Fruit fly (Drosophila melanogaster) whole organism, embryonic: ENCODE data around the gene CG4955.

Source experiments
- CG11247 ChIP-seq: fragments of 200-800 bp; sonication (Bioruptor generic); IDR thresholded peaks from 2 replicates; pipeline ENCODE4 v1.3.6; 2022; ENCODE audit warnings: missing biosample characterization, missing genetic modification characterization
- CG11560 ChIP-seq: fragments of 200-800 bp; sonication (Bioruptor generic); IDR thresholded peaks from 3 replicates; pipeline ENCODE4 v1.3.6; 2022; ENCODE audit warnings: missing biosample characterization, missing genetic modification characterization
- CG11696 ChIP-seq: fragments of 200-800 bp; sonication (Bioruptor generic); IDR thresholded peaks from 2 replicates; pipeline ENCODE4 v1.3.6; 2022; ENCODE audit warnings: missing biosample characterization, missing genetic modification characterization
- CG11723 ChIP-seq: fragments of 200-800 bp; sonication (Bioruptor generic); optimal IDR thresholded peaks from 2 replicates; lab custom pipeline; 2017; ENCODE audit warnings: missing biosample characterization, mild to moderate bottlenecking, missing genetic modification characterization
- CG12071 ChIP-seq: fragments of 200-800 bp; sonication (Bioruptor generic); optimal IDR thresholded peaks from 3 replicates; lab custom pipeline; 2018; ENCODE audit warnings: missing biosample characterization, mild to moderate bottlenecking, missing genetic modification characterization
- CG1233 ChIP-seq: fragments of 200-800 bp; sonication (Bioruptor generic); optimal IDR thresholded peaks from 4 replicates; lab custom pipeline; 2018; ENCODE audit warnings: missing biosample characterization, mild to moderate bottlenecking, missing genetic modification characterization
- CG13287 ChIP-seq: fragments of 200-800 bp; sonication (Bioruptor generic); IDR thresholded peaks from 2 replicates; pipeline ENCODE4 v1.3.6; 2022; ENCODE audit warnings: missing biosample characterization, missing genetic modification characterization; ENCODE audit not compliant: partially characterized antibody
- CG13296 ChIP-seq: fragments of 200-800 bp; sonication (Bioruptor generic); optimal IDR thresholded peaks from 3 replicates; lab custom pipeline; 2018; ENCODE audit warnings: missing biosample characterization, mild to moderate bottlenecking, missing genetic modification characterization
- CG15011 ChIP-seq: fragments of 200-800 bp; sonication (Bioruptor generic); optimal IDR thresholded peaks from 3 replicates; lab custom pipeline; 2018; ENCODE audit warnings: missing biosample characterization, mild to moderate bottlenecking, missing genetic modification characterization
- CG16863 ChIP-seq: fragments of 200-800 bp; sonication (Bioruptor generic); optimal IDR thresholded peaks from 3 replicates; lab custom pipeline; 2016; ENCODE audit warnings: missing biosample characterization, missing genetic modification characterization
- CG1792 ChIP-seq: fragments of 200-800 bp; sonication (Bioruptor generic); optimal IDR thresholded peaks from 2 replicates; lab custom pipeline; 2016; ENCODE audit warnings: missing biosample characterization, missing genetic modification characterization
- CG2202 ChIP-seq: fragments of 200-800 bp; sonication (Bioruptor generic); optimal IDR thresholded peaks from 2 replicates; lab custom pipeline; 2018; ENCODE audit warnings: missing biosample characterization, mild to moderate bottlenecking, missing genetic modification characterization
- CG31224 ChIP-seq: fragments of 200-800 bp; sonication (Bioruptor generic); IDR thresholded peaks from 2 replicates; pipeline ENCODE4 v1.3.6; 2022; ENCODE audit warnings: missing biosample characterization, missing genetic modification characterization
- CG33557 ChIP-seq: fragments of 200-800 bp; sonication (Bioruptor generic); optimal IDR thresholded peaks from 2 replicates; lab custom pipeline; 2019; ENCODE audit warnings: missing biosample characterization, mild to moderate bottlenecking, missing genetic modification characterization, moderate library complexity
- CG34224 ChIP-seq: fragments of 200-800 bp; sonication (Bioruptor generic); IDR thresholded peaks from 3 replicates; pipeline ENCODE4 v1.3.6; 2022; ENCODE audit warnings: missing biosample characterization, missing genetic modification characterization; ENCODE audit not compliant: partially characterized antibody
- CG8765 ChIP-seq: fragments of 200-800 bp; sonication (Bioruptor generic); IDR thresholded peaks from 2 replicates; pipeline ENCODE4 v1.3.6; 2022; ENCODE audit warnings: missing biosample characterization, missing genetic modification characterization
- CG8924 ChIP-seq: fragments of 200-800 bp; optimal IDR thresholded peaks from 3 replicates; lab custom pipeline; 2019; ENCODE audit warnings: missing biosample characterization, mild to moderate bottlenecking, missing genetic modification characterization, moderate library complexity
- CG9609 ChIP-seq: fragments of 200-800 bp; sonication (Bioruptor generic); optimal IDR thresholded peaks from 3 replicates; lab custom pipeline; 2016; ENCODE audit warnings: missing biosample characterization, missing genetic modification characterization
- CoRest ChIP-seq: fragments of 200-800 bp; sonication (Bioruptor generic); optimal IDR thresholded peaks from 3 replicates; lab custom pipeline; 2018; ENCODE audit warnings: missing biosample characterization, mild to moderate bottlenecking, missing genetic modification characterization, moderate library complexity
- Dip3 ChIP-seq: fragments of 200-800 bp; sonication (Bioruptor generic); optimal IDR thresholded peaks from 3 replicates; lab custom pipeline; 2016; ENCODE audit warnings: missing biosample characterization, missing genetic modification characterization
- Eip74EF ChIP-seq, 2 experiments: fragments of 200-800 bp in 1 of 2; fragments of >200 bp in 1 of 2; sonication (Bioruptor generic) in 1 of 2; optimal IDR thresholded peaks; 2 replicates each; lab custom pipeline; 2017 to 2019; ENCODE audit warnings: missing biosample characterization in 2 of 2, missing genetic modification characterization in 2 of 2, mild to moderate bottlenecking in 1 of 2, moderate library complexity in 1 of 2
- HLH3B ChIP-seq: fragments of 200-800 bp; sonication (Bioruptor generic); IDR thresholded peaks from 2 replicates; pipeline ENCODE4 v1.3.6; 2022; ENCODE audit warnings: missing biosample characterization, missing genetic modification characterization
- Hr3 ChIP-seq: fragments of 200-800 bp; sonication (Bioruptor generic); optimal IDR thresholded peaks from 3 replicates; lab custom pipeline; 2016; ENCODE audit warnings: missing biosample characterization, missing genetic modification characterization
- Myb ChIP-seq: fragments of 200-800 bp; sonication (Bioruptor generic); optimal IDR thresholded peaks from 2 replicates; lab custom pipeline; 2016; ENCODE audit warnings: missing biosample characterization, missing genetic modification characterization
- NC2β ChIP-seq: fragments of 200-800 bp; sonication (Bioruptor generic); optimal IDR thresholded peaks from 2 replicates; lab custom pipeline; 2016; ENCODE audit warnings: missing biosample characterization, missing genetic modification characterization
- NfI ChIP-seq: fragments of 200-800 bp; sonication (Bioruptor generic); optimal IDR thresholded peaks from 3 replicates; lab custom pipeline; 2018; ENCODE audit warnings: missing biosample characterization, mild to moderate bottlenecking, missing genetic modification characterization, moderate library complexity
- Six4 ChIP-seq: fragments of 200-800 bp; sonication (Bioruptor generic); optimal IDR thresholded peaks from 2 replicates; lab custom pipeline; 2016; ENCODE audit warnings: missing biosample characterization, missing genetic modification characterization
- Taf1 ChIP-seq: fragments of 200-800 bp; sonication (Bioruptor generic); IDR thresholded peaks from 2 replicates; pipeline ENCODE4 v1.3.6; 2022; ENCODE audit warnings: missing biosample characterization, missing genetic modification characterization
- YL-1 ChIP-seq: fragments of 200-800 bp; sonication (Bioruptor generic); optimal IDR thresholded peaks from 3 replicates; lab custom pipeline; 2017; ENCODE audit warnings: missing biosample characterization, mild to moderate bottlenecking, missing genetic modification characterization
- amos ChIP-seq: fragments of 200-800 bp; sonication (Bioruptor generic); IDR thresholded peaks from 2 replicates; pipeline ENCODE4 v1.3.6; 2022; ENCODE audit warnings: missing biosample characterization, missing genetic modification characterization; ENCODE audit not compliant: partially characterized antibody
- bcd ChIP-seq: fragments of 200-800 bp; sonication (Bioruptor generic); optimal IDR thresholded peaks from 2 replicates; lab custom pipeline; 2017; ENCODE audit warnings: missing biosample characterization, mild to moderate bottlenecking, missing genetic modification characterization
- bigmax ChIP-seq: fragments of 200-800 bp; sonication (Bioruptor generic); optimal IDR thresholded peaks from 2 replicates; lab custom pipeline; 2018; ENCODE audit warnings: missing biosample characterization, mild to moderate bottlenecking, missing genetic modification characterization
- caup ChIP-seq: fragments of 200-800 bp; sonication (Bioruptor generic); optimal IDR thresholded peaks from 3 replicates; lab custom pipeline; 2017; ENCODE audit warnings: missing biosample characterization, mild to moderate bottlenecking, missing genetic modification characterization, moderate library complexity; ENCODE audit not compliant: severe bottlenecking
- cg ChIP-seq: fragments of 200-800 bp; sonication (Bioruptor generic); optimal IDR thresholded peaks from 3 replicates; lab custom pipeline; 2019; ENCODE audit warnings: missing biosample characterization, mild to moderate bottlenecking, missing genetic modification characterization, moderate library complexity
- en ChIP-seq: fragments of 200-800 bp; sonication (Bioruptor generic); optimal IDR thresholded peaks from 2 replicates; lab custom pipeline; 2016; ENCODE audit warnings: missing biosample characterization, missing genetic modification characterization
- fu2 ChIP-seq: fragments of 200-800 bp; sonication (Bioruptor generic); optimal IDR thresholded peaks from 2 replicates; lab custom pipeline; 2016; ENCODE audit warnings: missing biosample characterization, missing genetic modification characterization
- gro ChIP-seq: fragments of 200-800 bp; sonication (Bioruptor generic); optimal IDR thresholded peaks from 2 replicates; lab custom pipeline; 2016; ENCODE audit warnings: missing biosample characterization, missing genetic modification characterization
- gt ChIP-seq: fragments of 200-800 bp; sonication (Bioruptor generic); IDR thresholded peaks from 2 replicates; pipeline ENCODE4 v1.3.6; 2022; ENCODE audit warnings: missing biosample characterization, missing genetic modification characterization
- her ChIP-seq: fragments of 200-800 bp; sonication (Bioruptor generic); optimal IDR thresholded peaks from 2 replicates; lab custom pipeline; 2016; ENCODE audit warnings: missing biosample characterization, missing genetic modification characterization
- kni ChIP-seq: fragments of 200-800 bp; sonication (Bioruptor generic); optimal IDR thresholded peaks from 3 replicates; lab custom pipeline; 2017; ENCODE audit warnings: mild to moderate bottlenecking, missing biosample characterization, missing genetic modification reagents, missing genetic modification characterization
- pros ChIP-seq: fragments of 200-800 bp; sonication (Bioruptor generic); optimal IDR thresholded peaks from 3 replicates; lab custom pipeline; 2019; ENCODE audit warnings: missing biosample characterization, mild to moderate bottlenecking, missing genetic modification characterization, moderate library complexity
- salm ChIP-seq: fragments of 200-800 bp; sonication (Bioruptor generic); optimal IDR thresholded peaks from 2 replicates; lab custom pipeline; 2018; ENCODE audit warnings: missing biosample characterization, mild to moderate bottlenecking, missing genetic modification characterization
- schlank ChIP-seq: fragments of 200-800 bp; sonication (Bioruptor generic); optimal IDR thresholded peaks from 2 replicates; lab custom pipeline; 2018; ENCODE audit warnings: missing biosample characterization, mild to moderate bottlenecking, missing genetic modification characterization
- sens ChIP-seq: fragments of 200-800 bp; sonication (Bioruptor generic); peaks from one replicate; lab custom pipeline; 2016; ENCODE audit warnings: missing biosample characterization, missing genetic modification characterization
- slbo ChIP-seq: fragments of 200-800 bp; sonication (Bioruptor generic); IDR thresholded peaks from 2 replicates; pipeline ENCODE4 v1.3.6; 2022; ENCODE audit warnings: missing biosample characterization, missing genetic modification characterization
- sna ChIP-seq: fragments of 200-800 bp; sonication (Bioruptor generic); IDR thresholded peaks from 2 replicates; pipeline ENCODE4 v1.3.6; 2022; ENCODE audit warnings: missing biosample characterization, missing genetic modification characterization; ENCODE audit not compliant: partially characterized antibody
- ttk ChIP-seq: fragments of 200-800 bp; sonication (Bioruptor generic); IDR thresholded peaks from 2 replicates; pipeline ENCODE4 v2.1.2; 2022; ENCODE audit warnings: missing biosample characterization, missing genetic modification characterization
- twi ChIP-seq: fragments of 200-800 bp; optimal IDR thresholded peaks from 2 replicates; lab custom pipeline; 2019; ENCODE audit warnings: missing biosample characterization, mild to moderate bottlenecking, missing genetic modification characterization, moderate library complexity
- zen2 ChIP-seq: fragments of 200-800 bp; sonication (Bioruptor generic); IDR thresholded peaks from 3 replicates; pipeline ENCODE4 v1.3.6; 2022; ENCODE audit warnings: missing biosample characterization, missing genetic modification characterization; ENCODE audit not compliant: partially characterized antibody

The CG4955 gene

dm6 chrX:17129733-17130466, 48.7 kb downstream of the CG4955 start (continued):
- TF ChIP-seq bigmax (GFP tag; lab: Kevin White, UChicago) = no peak
- no peak for TF ChIP-seq CG11560 (tag; lab: Robert Waterston, UW)
- TF ChIP-seq CG31224 (GFP tag; lab: Robert Waterston, UW) = peak; percentile 66
- no peak for TF ChIP-seq sna (GFP tag; lab: Robert Waterston, UW)
- TF ChIP-seq CG13296 (GFP tag; lab: Kevin White, UChicago) = peak; percentile 86
- TF ChIP-seq amos (GFP tag; lab: Robert Waterston, UW) = no peak
- peak; percentile 73 for TF ChIP-seq sens
- no peak for TF ChIP-seq CG13287 (GFP tag; lab: Robert Waterston, UW)
- TF ChIP-seq CG12071 (GFP tag; lab: Kevin White, UChicago) = no peak
- TF ChIP-seq CG11723 (GFP tag; lab: Kevin White, UChicago) = peak; percentile 73
- peak; percentile 76 for TF ChIP-seq Six4 (GFP tag; lab: Kevin White, UChicago)
- TF ChIP-seq bcd (GFP tag; lab: Kevin White, UChicago) = peak; percentile 76
- TF ChIP-seq CoRest (tag; lab: Kevin White, UChicago) = peak; percentile 87
- peak; percentile 71 for TF ChIP-seq salm (tag; lab: Kevin White, UChicago)
- TF ChIP-seq CG8924 (tag; lab: Kevin White, UChicago) = peak; percentile 92
- TF ChIP-seq schlank = no peak
- TF ChIP-seq CG16863 (GFP tag; lab: Kevin White, UChicago) = peak; percentile 6
- no peak for TF ChIP-seq Dip3
- peak; percentile 19 for TF ChIP-seq cg
- no peak for TF ChIP-seq fu2 (GFP tag; lab: Kevin White, UChicago)
- peak; percentile 29 for TF ChIP-seq CG15011
- peak; percentile 82 for TF ChIP-seq HLH3B (GFP tag; lab: Robert Waterston, UW)
- no peak for TF ChIP-seq zen2 (GFP tag; lab: Robert Waterston, UW)
- TF ChIP-seq CG8765 (GFP tag; lab: Robert Waterston, UW) = no peak
- no peak for TF ChIP-seq gro (GFP tag; lab: Kevin White, UChicago)
- peak; percentile 61; the same call in 1 of the 2 replicates for TF ChIP-seq CG11247 (GFP tag; lab: Robert Waterston, UW)
- TF ChIP-seq CG1233 = peak; percentile 76
- TF ChIP-seq CG34224 (GFP tag; lab: Robert Waterston, UW) = no peak
- no peak for TF ChIP-seq Taf1
- TF ChIP-seq CG33557 (GFP tag; lab: Kevin White, UChicago) = peak; percentile 29
- peak; percentile 23 for TF ChIP-seq twi (tag; lab: Kevin White, UChicago)
- no peak for TF ChIP-seq kni (GFP tag; lab: Kevin White, UChicago)
- TF ChIP-seq en (GFP tag; lab: Kevin White, UChicago) = no peak
- no peak for TF ChIP-seq NC2β (GFP tag; lab: Kevin White, UChicago)
- TF ChIP-seq CG1792 = no peak
- TF ChIP-seq YL-1 (GFP tag; lab: Kevin White, UChicago) = peak; percentile 46
- no peak for TF ChIP-seq her (GFP tag; lab: Kevin White, UChicago)
- TF ChIP-seq caup (GFP tag; lab: Kevin White, UChicago) = peak; percentile 77
- TF ChIP-seq ttk (GFP tag; lab: Robert Waterston, UW) = peak; percentile 76
- peak in 1 of 2 experiments; percentile 84 for TF ChIP-seq Eip74EF (GFP tag; optimal IDR thresholded peaks at IDR 0.05; lab: Kevin White, UChicago)
- no peak for TF ChIP-seq CG11696 (GFP tag; lab: Robert Waterston, UW)
- peak; percentile 35 for TF ChIP-seq CG2202 (tag; lab: Kevin White, UChicago)
- no peak for TF ChIP-seq pros (GFP tag; lab: Kevin White, UChicago)
- TF ChIP-seq slbo = peak; percentile 82
- TF ChIP-seq CG9609 (GFP tag; lab: Kevin White, UChicago) = no peak
- peak; percentile 76 for TF ChIP-seq Hr3 (GFP tag; lab: Kevin White, UChicago)
- peak; percentile 83 for TF ChIP-seq NfI (GFP tag; lab: Kevin White, UChicago)
- TF ChIP-seq Myb = no peak
- no peak for TF ChIP-seq gt (GFP tag; lab: Robert Waterston, UW)
